Fruit fly (Drosophila melanogaster) whole organism, embryonic: ENCODE data around the gene awd.
A peak's percentile ranks its signal among the peaks of the same experiment; 100 is the strongest.

Experiments
- Awh ChIP-seq: fragments of 200-800 bp; sonication (Bioruptor generic); IDR thresholded peaks from 2 replicates; pipeline ENCODE4, ENCODE4 v1.3.6; 2022; ENCODE audit warnings: missing biosample characterization, missing genetic modification characterization
- CG1024 ChIP-seq: fragments of 200-800 bp; sonication (Bioruptor generic); IDR thresholded peaks from 2 replicates; pipeline ENCODE4 v1.3.6; 2022; ENCODE audit warnings: missing biosample characterization, missing genetic modification characterization
- CG10462 ChIP-seq: fragments of 200-800 bp; sonication (Bioruptor generic); optimal IDR thresholded peaks from 2 replicates; lab custom pipeline; 2016; ENCODE audit warnings: missing biosample characterization, missing genetic modification characterization
- CG11723 ChIP-seq: fragments of 200-800 bp; sonication (Bioruptor generic); optimal IDR thresholded peaks from 2 replicates; lab custom pipeline; 2017; ENCODE audit warnings: missing biosample characterization, mild to moderate bottlenecking, missing genetic modification characterization
- CG1233 ChIP-seq: fragments of 200-800 bp; sonication (Bioruptor generic); optimal IDR thresholded peaks from 4 replicates; lab custom pipeline; 2018; ENCODE audit warnings: missing biosample characterization, mild to moderate bottlenecking, missing genetic modification characterization
- CG12744 ChIP-seq: fragments of 200-800 bp; sonication (Bioruptor generic); optimal IDR thresholded peaks from 2 replicates; lab custom pipeline; 2016; ENCODE audit warnings: missing biosample characterization, missing genetic modification characterization
- CG14014 ChIP-seq: fragments of 200-800 bp; sonication (Bioruptor generic); IDR thresholded peaks from 2 replicates; pipeline ENCODE4 v1.3.6; 2022; ENCODE audit warnings: missing biosample characterization, missing genetic modification characterization
- CG14050 ChIP-seq: fragments of 200-800 bp; sonication (Bioruptor generic); IDR thresholded peaks from 3 replicates; pipeline ENCODE4 v1.3.6; 2022; ENCODE audit warnings: missing biosample characterization, missing genetic modification characterization
- CG15479 ChIP-seq: fragments of 200-800 bp; sonication (Bioruptor generic); optimal IDR thresholded peaks from 3 replicates; lab custom pipeline; 2019; ENCODE audit warnings: missing biosample characterization, mild to moderate bottlenecking, missing genetic modification characterization, moderate library complexity
- CG16815 ChIP-seq: fragments of 200-800 bp; sonication (Bioruptor generic); optimal IDR thresholded peaks from 3 replicates; lab custom pipeline; 2017; ENCODE audit warnings: missing biosample characterization, mild to moderate bottlenecking, missing genetic modification characterization
- CG17359 ChIP-seq: fragments of 200-800 bp; sonication (Bioruptor generic); optimal IDR thresholded peaks from 3 replicates; lab custom pipeline; 2018; ENCODE audit warnings: missing biosample characterization, mild to moderate bottlenecking, missing genetic modification characterization, moderate library complexity
- CG18764 ChIP-seq: fragments of 200-800 bp; sonication (Bioruptor generic); optimal IDR thresholded peaks from 3 replicates; lab custom pipeline; 2016; ENCODE audit warnings: missing biosample characterization, missing genetic modification characterization
- CG31388 ChIP-seq: fragments of 200-800 bp; sonication (Bioruptor generic); optimal IDR thresholded peaks from 2 replicates; lab custom pipeline; 2016; ENCODE audit warnings: missing biosample characterization, missing genetic modification characterization
- CG33557 ChIP-seq: fragments of 200-800 bp; sonication (Bioruptor generic); optimal IDR thresholded peaks from 2 replicates; lab custom pipeline; 2019; ENCODE audit warnings: missing biosample characterization, mild to moderate bottlenecking, missing genetic modification characterization, moderate library complexity
- CG34376 ChIP-seq: fragments of 200-800 bp; sonication (Bioruptor generic); optimal IDR thresholded peaks from 2 replicates; lab custom pipeline; 2018; ENCODE audit warnings: missing biosample characterization, mild to moderate bottlenecking, missing genetic modification characterization
- CG4617 ChIP-seq: fragments of 200-800 bp; sonication (Bioruptor generic); optimal IDR thresholded peaks from 3 replicates; lab custom pipeline; 2016; ENCODE audit warnings: missing biosample characterization, missing genetic modification characterization, borderline replicate concordance
- CG4707 ChIP-seq: fragments of 200-800 bp; sonication (Bioruptor generic); optimal IDR thresholded peaks from 2 replicates; lab custom pipeline; 2018; ENCODE audit warnings: missing biosample characterization, mild to moderate bottlenecking, missing genetic modification characterization, moderate library complexity
- CG6254 ChIP-seq: fragments of 200-800 bp; sonication (Bioruptor generic); optimal IDR thresholded peaks from 3 replicates; lab custom pipeline; 2017; ENCODE audit warnings: mild to moderate bottlenecking, missing biosample characterization, missing genetic modification reagents, missing genetic modification characterization
- CG6689 ChIP-seq: fragments of 200-800 bp; sonication (Bioruptor generic); IDR thresholded peaks from 2 replicates; pipeline ENCODE4 v1.3.6; 2022; ENCODE audit warnings: missing biosample characterization, missing genetic modification characterization
- CG6813 ChIP-seq: fragments of 200-800 bp; sonication (Bioruptor generic); optimal IDR thresholded peaks from 2 replicates; lab custom pipeline; 2017; ENCODE audit warnings: missing biosample characterization, missing genetic modification characterization, mild to moderate bottlenecking, moderate library complexity, missing genetic modification reagents
- CG8478 ChIP-seq: fragments of >200 bp; optimal IDR thresholded peaks from 2 replicates; lab custom pipeline; 2018
- CG8924 ChIP-seq: fragments of 200-800 bp; optimal IDR thresholded peaks from 3 replicates; lab custom pipeline; 2019; ENCODE audit warnings: missing biosample characterization, mild to moderate bottlenecking, missing genetic modification characterization, moderate library complexity
- CG9817 ChIP-seq: fragments of 200-800 bp; sonication (Bioruptor generic); optimal IDR thresholded peaks from 2 replicates; lab custom pipeline; 2018; ENCODE audit warnings: missing biosample characterization, mild to moderate bottlenecking, missing genetic modification characterization, moderate library complexity
- Deaf1 ChIP-seq: fragments of 200-800 bp; optimal IDR thresholded peaks from 3 replicates; lab custom pipeline; 2019; ENCODE audit warnings: missing biosample characterization, mild to moderate bottlenecking, missing genetic modification characterization, moderate library complexity
- Dref ChIP-seq: fragments of 200-800 bp; sonication (Bioruptor generic); IDR thresholded peaks from 2 replicates; pipeline ENCODE4 v1.3.6; 2022; ENCODE audit warnings: missing biosample characterization, missing genetic modification characterization
- Drgx ChIP-seq: fragments of 200-800 bp; sonication (Bioruptor generic); IDR thresholded peaks from 2 replicates; pipeline ENCODE4 v1.3.6; 2022; ENCODE audit warnings: missing biosample characterization, missing genetic modification characterization
- Ets97D ChIP-seq: fragments of 200-800 bp; sonication (Bioruptor generic); optimal IDR thresholded peaks from 3 replicates; lab custom pipeline; 2016; ENCODE audit warnings: missing biosample characterization, missing genetic modification characterization
- HHEX ChIP-seq: fragments of 200-800 bp; sonication (Bioruptor generic); optimal IDR thresholded peaks from 3 replicates; lab custom pipeline; 2017; ENCODE audit warnings: missing biosample characterization, mild to moderate bottlenecking, missing genetic modification characterization, missing genetic modification reagents
- HLHmδ ChIP-seq: fragments of 200-800 bp; sonication (Bioruptor generic); optimal IDR thresholded peaks from 2 replicates; lab custom pipeline; 2018; ENCODE audit warnings: missing biosample characterization, mild to moderate bottlenecking, missing genetic modification characterization, moderate library complexity
- Hr51 ChIP-seq, 2 experiments: fragments of 200-800 bp; sonication (Bioruptor generic); optimal IDR thresholded peaks; 2 replicates in 1 of 2; 3 replicates in 1 of 2; lab custom pipeline; 2016 to 2018; ENCODE audit warnings: missing biosample characterization in 2 of 2, missing genetic modification characterization in 2 of 2, mild to moderate bottlenecking in 1 of 2, moderate library complexity in 1 of 2
- NC2β ChIP-seq: fragments of 200-800 bp; sonication (Bioruptor generic); optimal IDR thresholded peaks from 2 replicates; lab custom pipeline; 2016; ENCODE audit warnings: missing biosample characterization, missing genetic modification characterization
- Sry-β ChIP-seq: fragments of 200-800 bp; sonication (Bioruptor generic); optimal IDR thresholded peaks from 2 replicates; lab custom pipeline; 2018; ENCODE audit warnings: missing biosample characterization, mild to moderate bottlenecking, missing genetic modification characterization, moderate library complexity
- Vsx1 ChIP-seq: fragments of 200-800 bp; sonication (Bioruptor generic); optimal IDR thresholded peaks from 2 replicates; lab custom pipeline; 2017; ENCODE audit warnings: missing biosample characterization, mild to moderate bottlenecking, missing genetic modification characterization, missing genetic modification reagents
- ash1 ChIP-seq: fragments of 200-800 bp; sonication (Bioruptor generic); optimal IDR thresholded peaks from 2 replicates; lab custom pipeline; 2018; ENCODE audit warnings: missing biosample characterization, mild to moderate bottlenecking, missing genetic modification characterization
- bab2 ChIP-seq: fragments of 200-800 bp; sonication (Bioruptor generic); optimal IDR thresholded peaks from 2 replicates; lab custom pipeline; 2016; ENCODE audit warnings: missing biosample characterization, missing genetic modification characterization
- dati ChIP-seq: fragments of 200-800 bp; sonication (Bioruptor generic); IDR thresholded peaks from 2 replicates; pipeline ENCODE4 v1.3.6; 2022; ENCODE audit warnings: missing biosample characterization, missing genetic modification characterization
- ham ChIP-seq: fragments of 200-800 bp; sonication (Bioruptor generic); IDR thresholded peaks from 2 replicates; pipeline ENCODE4 v1.3.6; 2022; ENCODE audit warnings: missing biosample characterization, missing genetic modification characterization
- hkb ChIP-seq, 2 experiments: fragments of 200-800 bp in 1 of 2; fragments of >200 bp in 1 of 2; sonication (Bioruptor generic) in 1 of 2; IDR thresholded peaks in 1 of 2; optimal IDR thresholded peaks in 1 of 2; 2 replicates each; pipeline versions ENCODE4 v1.3.6 to Lab custom; 2017 to 2022; ENCODE audit warnings: missing biosample characterization in 1 of 2, missing genetic modification characterization in 1 of 2
- inv ChIP-seq: fragments of 200-800 bp; sonication (Bioruptor generic); IDR thresholded peaks from 2 replicates; pipeline ENCODE4 v1.3.6; 2022; ENCODE audit warnings: missing biosample characterization, missing genetic modification characterization; ENCODE audit not compliant: partially characterized antibody
- jumu ChIP-seq: fragments of 200-800 bp; sonication (Bioruptor generic); optimal IDR thresholded peaks from 3 replicates; lab custom pipeline; 2016; ENCODE audit warnings: missing biosample characterization, missing genetic modification characterization
- lbe ChIP-seq: fragments of 200-800 bp; sonication (Bioruptor generic); optimal IDR thresholded peaks from 2 replicates; lab custom pipeline; 2016; ENCODE audit warnings: missing biosample characterization, mild to moderate bottlenecking, missing genetic modification characterization
- oc ChIP-seq: fragments of 200-800 bp; sonication (Bioruptor generic); optimal IDR thresholded peaks from 2 replicates; lab custom pipeline; 2018; ENCODE audit warnings: missing biosample characterization, mild to moderate bottlenecking, missing genetic modification characterization, moderate library complexity
- p53 ChIP-seq: fragments of 200-800 bp; sonication (Bioruptor generic); optimal IDR thresholded peaks from 2 replicates; lab custom pipeline; 2016; ENCODE audit warnings: missing biosample characterization, missing genetic modification characterization
- pita ChIP-seq: fragments of 200-800 bp; sonication (Bioruptor generic); optimal IDR thresholded peaks from 2 replicates; lab custom pipeline; 2017; ENCODE audit warnings: missing biosample characterization, mild to moderate bottlenecking, missing genetic modification characterization
- pum ChIP-seq: fragments of 200-800 bp; sonication (Bioruptor generic); optimal IDR thresholded peaks from 2 replicates; lab custom pipeline; 2016; ENCODE audit warnings: missing biosample characterization, missing genetic modification characterization
- run ChIP-seq: fragments of 200-800 bp; sonication (Bioruptor generic); optimal IDR thresholded peaks from 3 replicates; lab custom pipeline; 2018; ENCODE audit warnings: missing biosample characterization, mild to moderate bottlenecking, missing genetic modification characterization
- unc-4 ChIP-seq: fragments of 200-800 bp; sonication (Bioruptor generic); IDR thresholded peaks from 2 replicates; pipeline ENCODE4 v1.3.6; 2022; ENCODE audit warnings: missing biosample characterization, missing genetic modification characterization; ENCODE audit not compliant: partially characterized antibody
- zen2 ChIP-seq: fragments of 200-800 bp; sonication (Bioruptor generic); IDR thresholded peaks from 3 replicates; pipeline ENCODE4 v1.3.6; 2022; ENCODE audit warnings: missing biosample characterization, missing genetic modification characterization; ENCODE audit not compliant: partially characterized antibody

The awd gene

dm6 chr3R:31748093-31748996 lies 2.5 kb upstream of the awd start (continued):
- TF ChIP-seq Drgx (no peak), CG11723 (GFP tag; lab: Kevin White, UChicago) (no peak), CG14050 (GFP tag; lab: Robert Waterston, UW) (no peak), CG6689 (GFP tag; lab: Robert Waterston, UW) (no peak), jumu (GFP tag; lab: Kevin White, UChicago) (no peak), hkb (optimal IDR thresholded peaks at IDR 0.05; lab: Kevin White, UChicago) (no peak), hkb (GFP tag; IDR thresholded peaks at IDR 0.05; lab: Robert Waterston, UW) (no peak), Hr51 (GFP tag; optimal IDR thresholded peaks at IDR 0.05; lab: Kevin White, UChicago) (no peak), CG4617 (GFP tag; lab: Kevin White, UChicago) (no peak), CG10462 (no peak), pum (GFP tag; lab: Kevin White, UChicago) (no peak), Deaf1 (tag; lab: Kevin White, UChicago) (no peak), CG16815 (no peak), HHEX (GFP tag; lab: Kevin White, UChicago) (no peak), CG31388 (GFP tag; lab: Kevin White, UChicago) (no peak), CG1024 (no peak), CG18764 (GFP tag; lab: Kevin White, UChicago) (no peak), Vsx1 (GFP tag; lab: Kevin White, UChicago) (peak; percentile 9), bab2 (GFP tag; lab: Kevin White, UChicago) (no peak), CG8478 (no peak), ash1 (no peak), Dref (GFP tag; lab: Robert Waterston, UW) (no peak), CG8924 (tag; lab: Kevin White, UChicago) (peak; percentile 48), inv (GFP tag; lab: Robert Waterston, UW) (no peak), CG6813 (GFP tag; lab: Kevin White, UChicago) (peak; percentile 32), CG34376 (GFP tag; lab: Kevin White, UChicago) (peak; percentile 20), pita (GFP tag; lab: Kevin White, UChicago) (no peak), CG12744 (GFP tag; lab: Kevin White, UChicago) (no peak), dati (no peak), NC2β (GFP tag; lab: Kevin White, UChicago) (no peak), CG17359 (tag; lab: Kevin White, UChicago) (no peak), CG33557 (GFP tag; lab: Kevin White, UChicago) (no peak), CG1233 (GFP tag; lab: Kevin White, UChicago) (no peak), CG4707 (no peak), Sry-β (no peak), CG9817 (no peak), Awh (GFP tag; lab: Robert Waterston, UW) (no peak), Ets97D (GFP tag; lab: Kevin White, UChicago) (peak; percentile 34), run (no peak), ham (no peak), zen2 (GFP tag; lab: Robert Waterston, UW) (no peak), CG15479 (GFP tag; lab: Kevin White, UChicago) (peak; percentile 95), CG6254 (GFP tag; lab: Kevin White, UChicago) (no peak), unc-4 (GFP tag; lab: Robert Waterston, UW) (no peak), p53 (no peak), lbe (GFP tag; lab: Kevin White, UChicago) (peak; percentile 6), HLHmδ (no peak), CG14014 (GFP tag; lab: Robert Waterston, UW) (no peak), oc (tag; lab: Kevin White, UChicago) (peak; percentile 7)
